Worm (Caenorhabditis elegans) whole organism, midembryonic: ENCODE results near the gene Y43F8B.22.
A peak's percentile ranks its signal among the peaks of the same experiment; 100 is the strongest.

Source experiments
- flt-1 ChIP-seq: fragments of 200-800 bp; sonication (Bioruptor generic); IDR thresholded peaks from 2 replicates; pipeline ENCODE4 v1.3.6; 2022; ENCODE audit warnings: missing genetic modification characterization, missing compliant biosample characterization
- klf-2 ChIP-seq: fragments of 200-800 bp; sonication (Bioruptor generic); conservative IDR thresholded peaks from 2 replicates; pipeline ENCODE4 v1.3.6; 2022; ENCODE audit warnings: missing genetic modification reagents, missing genetic modification characterization, missing compliant biosample characterization
- ztf-23 ChIP-seq: fragments of 200-800 bp; sonication (Bioruptor generic); IDR thresholded peaks from 2 replicates; pipeline ENCODE4 v1.3.6; 2022; ENCODE audit warnings: missing genetic modification reagents, missing genetic modification characterization, missing compliant biosample characterization
- ztf-29 ChIP-seq: fragments of 200-800 bp; sonication (Bioruptor generic); IDR thresholded peaks from 2 replicates; pipeline ENCODE4 v1.3.6; 2022; ENCODE audit warnings: missing genetic modification reagents, missing genetic modification characterization, missing compliant biosample characterization

DNA sequence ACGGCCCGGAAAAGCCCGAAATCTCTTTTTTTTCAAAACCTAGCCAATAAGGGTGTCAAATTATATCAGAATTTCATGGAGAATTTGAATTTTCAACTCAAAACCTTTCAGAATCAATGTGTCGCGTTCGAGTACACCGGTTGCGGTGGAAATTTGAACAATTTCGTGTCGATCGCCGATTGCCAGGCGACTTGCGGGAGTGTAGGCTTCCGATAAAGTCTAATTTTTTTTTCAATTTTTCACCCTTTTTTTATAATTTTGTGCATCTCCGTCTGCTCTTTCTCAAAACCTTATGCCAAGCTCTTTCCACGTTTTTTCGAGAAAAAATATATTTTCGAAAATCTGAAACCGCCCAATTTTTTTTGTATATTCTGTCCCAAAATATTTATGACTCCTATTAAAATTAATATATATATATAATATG lies 36.9 kb downstream of the Y43F8B.22 start:
- 0 out of 2 replicates have a peak, but pooled peaks have one; percentile 20 for TF ChIP-seq flt-1 (GFP tag; lab: Robert Waterston, UW)
- TF ChIP-seq ztf-29 (GFP tag; lab: Robert Waterston, UW), result no peak
- TF ChIP-seq ztf-23 (GFP tag; lab: Robert Waterston, UW), result no peak
- TF ChIP-seq klf-2 (GFP tag; lab: Robert Waterston, UW), result no peak
